Fruit fly (Drosophila melanogaster) whole organism, embryonic: ENCODE measurements around the gene Ccz1.

ENCODE experiments used
- hkb ChIP-seq, 2 experiments: fragments of 200-800 bp in 1 of 2; fragments of >200 bp in 1 of 2; sonication (Bioruptor generic) in 1 of 2; IDR thresholded peaks in 1 of 2; optimal IDR thresholded peaks in 1 of 2; 2 replicates each; pipeline versions ENCODE4 v1.3.6 to Lab custom; 2017 to 2022; ENCODE audit warnings: missing biosample characterization in 1 of 2, missing genetic modification characterization in 1 of 2
- shn ChIP-seq: fragments of 200-800 bp; sonication (Bioruptor generic); optimal IDR thresholded peaks from 3 replicates; lab custom pipeline; 2016; ENCODE audit warnings: missing biosample characterization, missing genetic modification characterization
- tna ChIP-seq: fragments of 200-800 bp; sonication (Bioruptor generic); IDR thresholded peaks from 2 replicates; pipeline ENCODE4 v1.3.6; 2022; ENCODE audit warnings: missing biosample characterization, missing genetic modification characterization; ENCODE audit not compliant: partially characterized antibody

- TF ChIP-seq tna (GFP tag; lab: Robert Waterston, UW), result no peak
- no peak for TF ChIP-seq shn (GFP tag; lab: Kevin White, UChicago)
- no peak for TF ChIP-seq hkb (optimal IDR thresholded peaks at IDR 0.05; lab: Kevin White, UChicago)
- no peak for TF ChIP-seq hkb (GFP tag; IDR thresholded peaks at IDR 0.05; lab: Robert Waterston, UW)
Observed at dm6 chr3L:3942241-3943028, 43.5 kb upstream of the Ccz1 start, which contains the start of the genes CG10863 and CG14982.
